Worm (Caenorhabditis elegans): ENCODE results near the gene fig-1.

DNA sequence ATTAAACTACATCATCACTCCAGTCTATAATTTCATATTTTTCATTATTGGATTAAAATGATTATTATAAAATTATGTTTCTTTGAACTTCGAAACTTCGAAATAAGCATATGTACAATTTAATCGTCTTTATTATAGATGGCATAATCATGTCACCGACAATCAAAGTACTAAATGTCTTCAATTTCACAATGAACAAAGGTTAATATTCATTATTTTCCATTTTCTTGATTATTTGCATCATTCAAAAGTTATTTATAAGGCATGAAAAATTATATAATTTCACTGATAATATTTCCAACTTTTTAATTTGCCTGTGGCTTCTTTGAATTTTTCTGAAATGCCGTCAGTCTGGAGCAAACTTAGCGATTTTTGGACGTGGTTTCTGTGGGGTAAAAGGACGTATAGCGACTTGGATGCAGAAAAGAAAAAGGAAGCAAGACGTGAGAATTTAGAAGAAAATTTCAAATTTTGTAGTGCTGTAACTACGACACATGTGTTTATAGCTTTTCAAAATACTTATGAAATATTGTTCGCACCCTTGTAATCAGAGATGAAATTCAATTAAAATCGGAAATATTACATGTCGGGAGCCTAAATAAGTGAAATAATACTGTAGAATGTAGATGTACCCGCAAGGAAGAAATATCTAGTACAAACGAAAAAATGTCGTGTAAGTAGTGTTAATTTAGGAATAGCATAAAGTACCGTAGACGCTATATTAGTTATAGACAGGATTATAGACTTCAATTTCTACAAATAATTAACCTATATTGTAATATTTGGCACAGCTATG lies 25.1 kb downstream of the fig-1 start, which contains the start of gene F17C11.13:
- TF ChIP-seq snpc-4 (GFP tag; optimal IDR thresholded peaks at IDR 0.05), result no peak
- TF ChIP-seq snpc-4 (tag; optimal IDR thresholded peaks at IDR 0.05), result no peak
- no peak for TF ChIP-seq ceh-91 (GFP tag; IDR thresholded peaks at IDR 0.05)
- no peak for TF ChIP-seq attf-6 (GFP tag; IDR thresholded peaks at IDR 0.05)
- no peak for TF ChIP-seq nhr-90 (tag; optimal IDR thresholded peaks at IDR 0.05)
- no peak for TF ChIP-seq ccch-3 (GFP tag; optimal IDR thresholded peaks at IDR 0.05)
- no peak for TF ChIP-seq ekl-4 (GFP tag; IDR thresholded peaks at IDR 0.05)
- TF ChIP-seq C06A6.2 (GFP tag; conservative IDR thresholded peaks at IDR 0.05), result no peak
- no peak for TF ChIP-seq cebp-2 (GFP tag; IDR thresholded peaks at IDR 0.05)
- TF ChIP-seq ztf-28 (GFP tag; IDR thresholded peaks at IDR 0.05), result no peak
- no peak for TF ChIP-seq ztf-6 (GFP tag; IDR thresholded peaks at IDR 0.05)
- TF ChIP-seq akir-1 (GFP tag; optimal IDR thresholded peaks at IDR 0.05), result no peak
- no peak for TF ChIP-seq tbp1 (GFP tag; optimal IDR thresholded peaks at IDR 0.05)
